Worm (Caenorhabditis elegans) whole organism, mixed stage, embryonic: ENCODE data around the gene cest-10.

Experiments
- ceh-43 ChIP-seq: fragments of 200-800 bp; sonication (Bioruptor generic); optimal IDR thresholded peaks from 2 replicates; lab custom pipeline; 2018; ENCODE audit warnings: mild to moderate bottlenecking, missing genetic modification characterization, moderate library complexity, missing compliant biosample characterization
- drap-1 ChIP-seq: fragments of 200-800 bp; sonication (Bioruptor generic); optimal IDR thresholded peaks from 3 replicates; lab custom pipeline; 2018; ENCODE audit warnings: mild to moderate bottlenecking, missing genetic modification characterization, missing compliant biosample characterization
- elt-1 ChIP-seq: sonication (generic microtip); optimal IDR thresholded peaks from 2 replicates; lab custom pipeline; 2017; ENCODE audit warnings: missing genetic modification characterization, mild to moderate bottlenecking, missing compliant biosample characterization, antibody characterized with exemption, moderate library complexity, borderline replicate concordance; ENCODE audit not compliant: insufficient read depth
- hlh-1 ChIP-seq: fragments of 150-350 bp; optimal IDR thresholded peaks from 2 replicates; lab custom pipeline; 2014; ENCODE audit warnings: missing biosample characterization, missing genetic modification reagents, missing genetic modification characterization
- lsy-2 ChIP-seq: fragments of 150-350 bp; optimal IDR thresholded peaks from 2 replicates; lab custom pipeline; 2014; ENCODE audit warnings: missing biosample characterization, missing genetic modification characterization
- nhr-28 ChIP-seq: fragments of 150-350 bp; optimal IDR thresholded peaks from 2 replicates; lab custom pipeline; 2014; ENCODE audit warnings: missing biosample characterization, missing genetic modification characterization
- snpc-4 ChIP-seq: fragments of 150-350 bp; optimal IDR thresholded peaks from 2 replicates; lab custom pipeline; 2014; ENCODE audit warnings: missing biosample characterization, missing genetic modification characterization
- unc-39 ChIP-seq: fragments of 150-350 bp; optimal IDR thresholded peaks from 2 replicates; lab custom pipeline; 2014; ENCODE audit warnings: missing biosample characterization, missing genetic modification characterization
- unc-62 ChIP-seq: fragments of 150-350 bp; optimal IDR thresholded peaks from 2 replicates; lab custom pipeline; 2014; ENCODE audit warnings: missing biosample characterization, missing genetic modification reagents, missing genetic modification characterization

DNA sequence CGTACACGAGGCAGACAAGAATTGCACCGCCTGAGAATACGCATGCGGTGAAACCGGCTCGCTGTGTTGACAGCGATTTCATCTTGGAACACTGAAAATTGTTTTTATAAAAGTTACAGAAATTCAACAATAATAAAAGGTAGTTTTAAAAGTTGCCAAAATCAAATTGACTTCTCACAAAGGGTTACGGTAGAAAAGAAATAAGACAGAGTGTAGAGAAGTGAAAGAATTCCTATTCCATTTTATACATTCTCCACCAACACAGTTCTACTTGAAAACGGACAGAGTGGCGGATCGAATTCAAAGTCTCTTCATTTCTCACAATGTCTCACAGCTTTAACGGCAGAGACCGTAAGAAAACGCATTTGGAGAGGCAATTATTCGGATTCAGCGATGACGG lies 27.9 kb upstream of the cest-10 start, which contains the start of gene col-113:
- TF ChIP-seq drap-1 (GFP tag; lab: Kevin White, UChicago) = no peak
- no peak for TF ChIP-seq elt-1
- no peak for TF ChIP-seq hlh-1 (tag; lab: Kevin White, UChicago)
- TF ChIP-seq nhr-28 (tag; lab: Kevin White, UChicago) = no peak
- TF ChIP-seq ceh-43 = no peak
- no peak for TF ChIP-seq unc-62 (GFP tag; lab: Kevin White, UChicago)
- TF ChIP-seq snpc-4 = no peak
- no peak for TF ChIP-seq unc-39 (tag; lab: Kevin White, UChicago)
- no peak for TF ChIP-seq lsy-2 (tag; lab: Kevin White, UChicago)
